Worm (Caenorhabditis elegans): Measurements from ENCODE around the gene Y116A8C.465.

DNA sequence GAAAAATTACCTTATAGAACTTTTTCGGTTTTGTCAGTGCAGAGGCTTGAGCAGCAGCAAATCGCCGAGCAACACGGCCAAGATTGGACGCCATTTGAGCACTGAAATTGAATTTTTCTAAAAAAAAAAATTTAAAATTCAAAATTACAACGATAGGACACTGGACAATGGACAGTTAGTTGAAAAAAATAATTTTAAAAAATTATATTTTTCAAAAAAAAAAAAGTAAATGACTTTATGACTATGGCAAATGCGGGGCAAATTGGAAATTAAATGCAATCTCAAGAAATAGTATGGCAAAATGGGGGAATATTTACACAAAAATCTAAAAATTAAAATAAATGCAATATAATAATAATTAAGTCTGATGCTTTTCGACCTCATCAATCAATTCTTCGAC, 31.1 kb downstream of the Y116A8C.465 start, which contains the start of gene Y116A8C.27:
- no peak for TF ChIP-seq T22C8.4 (GFP tag; IDR thresholded peaks at IDR 0.05)
- no peak for TF ChIP-seq tab-1 (GFP tag; IDR thresholded peaks at IDR 0.05)
- no peak for TF ChIP-seq flt-1 (GFP tag; IDR thresholded peaks at IDR 0.05)
- no peak for TF ChIP-seq ztf-29 (GFP tag; IDR thresholded peaks at IDR 0.05)
